Worm (Caenorhabditis elegans): ENCODE data around the gene fipp-1.

ce11 chrV:4384482-4384881 is 12.9 kb downstream of the fipp-1 start, which contains the start of gene F13A2.2:
- TF ChIP-seq cog-1 (tag; optimal IDR thresholded peaks at IDR 0.05): no peak
- no peak for TF ChIP-seq ztf-29 (GFP tag; IDR thresholded peaks at IDR 0.05)
- TF ChIP-seq ref-1 (GFP tag; conservative IDR thresholded peaks at IDR 0.05): no peak
- no peak for TF ChIP-seq ztf-23 (GFP tag; IDR thresholded peaks at IDR 0.05)
- TF ChIP-seq tab-1 (GFP tag; IDR thresholded peaks at IDR 0.05): no peak
